Fruit fly (Drosophila melanogaster) whole organism, pupa: ENCODE measurements around the gene CG31871.

Experiments used
- CG8301 ChIP-seq: fragments of 200-800 bp; sonication (Bioruptor generic); optimal IDR thresholded peaks from 2 replicates; lab custom pipeline; 2018; ENCODE audit warnings: missing biosample characterization, mild to moderate bottlenecking, missing genetic modification characterization
- CG9948 ChIP-seq: fragments of 200-800 bp; sonication (Bioruptor generic); optimal IDR thresholded peaks from 2 replicates; lab custom pipeline; 2018; ENCODE audit warnings: missing biosample characterization, mild to moderate bottlenecking, missing genetic modification characterization, moderate library complexity
- Ets98B ChIP-seq: fragments of 200-800 bp; sonication (Bioruptor generic); IDR thresholded peaks from 2 replicates; pipeline ENCODE4 v1.3.6; 2022; ENCODE audit warnings: missing biosample characterization, missing genetic modification characterization

DNA sequence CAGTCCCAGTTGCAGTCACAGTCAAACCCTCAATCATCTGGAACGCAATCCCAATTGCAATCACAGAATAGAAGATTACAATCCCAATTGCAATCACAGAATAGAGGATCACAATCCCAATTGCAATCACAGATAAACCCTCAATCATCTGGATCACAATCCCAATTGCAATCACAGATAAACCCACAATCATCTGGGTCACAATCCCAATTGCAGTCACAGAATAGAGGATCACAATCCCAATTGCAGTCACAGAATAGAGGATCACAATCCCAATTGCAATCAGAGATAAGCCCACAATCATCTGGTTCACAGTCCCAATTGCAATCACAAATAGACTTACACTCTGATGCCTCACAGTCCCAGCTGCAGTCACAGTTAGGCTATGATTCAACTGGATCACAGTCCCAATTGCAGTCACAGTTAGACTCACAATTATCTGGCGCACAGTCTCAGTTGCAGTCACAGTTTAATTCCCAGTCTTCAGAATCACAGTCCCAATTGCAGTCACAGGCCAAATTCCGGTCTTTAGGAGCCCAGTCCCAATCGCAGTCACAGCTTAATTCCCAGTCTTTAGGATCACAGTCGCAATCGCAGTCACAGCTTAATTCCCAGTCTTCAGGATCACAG, 14.0 kb upstream of the CG31871 start:
- TF ChIP-seq Ets98B (GFP tag; lab: Robert Waterston, UW), result no peak
- no peak for TF ChIP-seq CG9948 (tag; lab: Kevin White, UChicago)
- no peak for TF ChIP-seq CG8301
